Worm (Caenorhabditis elegans) whole organism, late embryonic: Measurements from ENCODE around the gene C02E7.6.

ENCODE experiments used
- C08G9.2 ChIP-seq: sonication (generic microtip); optimal IDR thresholded peaks from 2 replicates; lab custom pipeline; 2016; ENCODE audit warnings: mild to moderate bottlenecking, missing genetic modification characterization, moderate library complexity, missing compliant biosample characterization
- Y22D7AL.16 ChIP-seq: sonication (generic microtip); optimal IDR thresholded peaks from 2 replicates; lab custom pipeline; 2016; ENCODE audit warnings: missing genetic modification characterization, missing compliant biosample characterization
- ama-1 ChIP-seq: fragments of 150-350 bp; optimal IDR thresholded peaks from 2 replicates; lab custom pipeline; 2014
- ceh-18 ChIP-seq: sonication (generic microtip); optimal IDR thresholded peaks from 2 replicates; lab custom pipeline; 2016; ENCODE audit warnings: missing genetic modification characterization, missing compliant biosample characterization
- ceh-19 ChIP-seq: fragments of 200-800 bp; sonication (Bioruptor generic); optimal IDR thresholded peaks from 2 replicates; lab custom pipeline; 2018; ENCODE audit warnings: mild to moderate bottlenecking, missing genetic modification characterization, missing compliant biosample characterization
- ceh-2 ChIP-seq: sonication (generic microtip); optimal IDR thresholded peaks from 2 replicates; lab custom pipeline; 2016; ENCODE audit warnings: missing genotype, missing genetic modification characterization, missing compliant biosample characterization
- ceh-30 ChIP-seq: fragments of 150-350 bp; optimal IDR thresholded peaks from 2 replicates; lab custom pipeline; 2014; ENCODE audit warnings: missing biosample characterization, missing genetic modification characterization
- ceh-31 ChIP-seq: sonication (generic microtip); optimal IDR thresholded peaks from 2 replicates; lab custom pipeline; 2016; ENCODE audit warnings: missing genetic modification characterization, missing compliant biosample characterization
- ceh-48 ChIP-seq: sonication (generic microtip); optimal IDR thresholded peaks from 2 replicates; lab custom pipeline; 2016; ENCODE audit warnings: missing genetic modification characterization, inconsistent platforms, missing compliant biosample characterization
- ceh-6 ChIP-seq: fragments of 200-800 bp; sonication (Bioruptor generic); optimal IDR thresholded peaks from 2 replicates; lab custom pipeline; 2018; ENCODE audit warnings: mild to moderate bottlenecking, missing genetic modification characterization, missing compliant biosample characterization
- ceh-9 ChIP-seq: sonication (generic microtip); optimal IDR thresholded peaks from 2 replicates; lab custom pipeline; 2016; ENCODE audit warnings: mild to moderate bottlenecking, missing genetic modification characterization, inconsistent platforms, missing compliant biosample characterization
- che-1 ChIP-seq: sonication (generic microtip); optimal IDR thresholded peaks from 2 replicates; lab custom pipeline; 2016; ENCODE audit warnings: mild to moderate bottlenecking, missing genetic modification characterization, missing compliant biosample characterization
- dve-1 ChIP-seq: sonication (generic microtip); optimal IDR thresholded peaks from 2 replicates; lab custom pipeline; 2017; ENCODE audit warnings: antibody characterized with exemption, mild to moderate bottlenecking, missing genetic modification characterization, missing compliant biosample characterization
- elt-2 ChIP-seq: sonication (generic microtip); optimal IDR thresholded peaks from 2 replicates; lab custom pipeline; 2016; ENCODE audit warnings: missing genetic modification reagents, missing genetic modification characterization, missing compliant biosample characterization
- ets-4 ChIP-seq: sonication (generic microtip); optimal IDR thresholded peaks from 2 replicates; lab custom pipeline; 2016; ENCODE audit warnings: missing genetic modification characterization, missing compliant biosample characterization
- fax-1 ChIP-seq: sonication (generic microtip); optimal IDR thresholded peaks from 2 replicates; lab custom pipeline; 2016; ENCODE audit warnings: missing genotype, missing genetic modification characterization, missing compliant biosample characterization
- fkh-10 ChIP-seq: fragments of 150-350 bp; optimal IDR thresholded peaks from 2 replicates; lab custom pipeline; 2014; ENCODE audit warnings: missing biosample characterization, missing genetic modification reagents, missing genetic modification characterization
- hlh-13 ChIP-seq: fragments of 200-800 bp; sonication (Bioruptor generic); optimal IDR thresholded peaks from 2 replicates; lab custom pipeline; 2018; ENCODE audit warnings: mild to moderate bottlenecking, missing genetic modification characterization, missing compliant biosample characterization
- hlh-15 ChIP-seq: sonication (generic microtip); optimal IDR thresholded peaks from 2 replicates; lab custom pipeline; 2016; ENCODE audit warnings: missing genetic modification characterization, missing compliant biosample characterization
- hlh-30 ChIP-seq: sonication (generic microtip); optimal IDR thresholded peaks from 2 replicates; lab custom pipeline; 2017; ENCODE audit warnings: antibody characterized with exemption, missing genetic modification characterization, missing compliant biosample characterization; ENCODE audit not compliant: insufficient read depth
- hlh-6 ChIP-seq: sonication (generic microtip); optimal IDR thresholded peaks from 2 replicates; lab custom pipeline; 2016; ENCODE audit warnings: missing genotype, missing genetic modification characterization, missing compliant biosample characterization
- hlh-8 ChIP-seq: sonication (generic microtip); optimal IDR thresholded peaks from 2 replicates; lab custom pipeline; 2016; ENCODE audit warnings: missing genotype, missing genetic modification characterization, missing compliant biosample characterization
- lim-6 ChIP-seq: sonication (generic microtip); optimal IDR thresholded peaks from 2 replicates; lab custom pipeline; 2016; ENCODE audit warnings: missing genetic modification characterization, missing compliant biosample characterization
- madf-2 ChIP-seq: sonication (generic microtip); optimal IDR thresholded peaks from 2 replicates; lab custom pipeline; 2017; ENCODE audit warnings: missing genetic modification characterization, missing compliant biosample characterization
- mec-3 ChIP-seq: sonication (generic microtip); optimal IDR thresholded peaks from 2 replicates; lab custom pipeline; 2016; ENCODE audit warnings: borderline replicate concordance, missing genetic modification characterization, missing compliant biosample characterization
- nfya-1 ChIP-seq: sonication (generic microtip); optimal IDR thresholded peaks from 2 replicates; lab custom pipeline; 2017; ENCODE audit warnings: missing genetic modification characterization, mild to moderate bottlenecking, missing compliant biosample characterization, antibody characterized with exemption, moderate library complexity
- nhr-232 ChIP-seq: sonication (generic microtip); optimal IDR thresholded peaks from 2 replicates; lab custom pipeline; 2016; ENCODE audit warnings: missing genetic modification characterization, missing compliant biosample characterization
- npax-4 ChIP-seq: sonication (generic microtip); optimal IDR thresholded peaks from 2 replicates; lab custom pipeline; 2016; ENCODE audit warnings: missing genetic modification characterization, missing compliant biosample characterization
- odd-2 ChIP-seq: sonication (generic microtip); optimal IDR thresholded peaks from 2 replicates; lab custom pipeline; 2017; ENCODE audit warnings: antibody characterized with exemption, mild to moderate bottlenecking, missing genetic modification characterization, missing compliant biosample characterization
- pag-3 ChIP-seq: sonication (generic microtip); optimal IDR thresholded peaks from 2 replicates; lab custom pipeline; 2016; ENCODE audit warnings: missing compliant biosample characterization, missing genetic modification characterization, borderline replicate concordance
- pat-9 ChIP-seq: fragments of 200-800 bp; sonication (Bioruptor generic); optimal IDR thresholded peaks from 2 replicates; lab custom pipeline; 2018; ENCODE audit warnings: mild to moderate bottlenecking, missing genetic modification characterization, moderate library complexity, missing compliant biosample characterization
- pha-2 ChIP-seq: sonication (generic microtip); optimal IDR thresholded peaks from 2 replicates; lab custom pipeline; 2017; ENCODE audit warnings: mild to moderate bottlenecking, missing genetic modification characterization, missing compliant biosample characterization
- pros-1 ChIP-seq: fragments of 150-350 bp; optimal IDR thresholded peaks from 2 replicates; lab custom pipeline; 2014; ENCODE audit warnings: missing biosample characterization, missing genetic modification reagents, missing genetic modification characterization
- rnt-1 ChIP-seq: sonication (generic microtip); optimal IDR thresholded peaks from 2 replicates; lab custom pipeline; 2016; ENCODE audit warnings: missing genetic modification characterization, missing compliant biosample characterization
- sox-2 ChIP-seq: fragments of 200-800 bp; sonication (Bioruptor generic); IDR thresholded peaks from 2 replicates; pipeline ENCODE4 v1.3.6; 2022; ENCODE audit warnings: missing genetic modification reagents, missing genetic modification characterization, missing compliant biosample characterization
- sox-4 ChIP-seq: sonication (generic microtip); optimal IDR thresholded peaks from 2 replicates; lab custom pipeline; 2017; ENCODE audit warnings: mild to moderate bottlenecking, missing genetic modification characterization, inconsistent platforms, missing compliant biosample characterization
- syd-9 ChIP-seq: sonication (generic microtip); optimal IDR thresholded peaks from 2 replicates; lab custom pipeline; 2016; ENCODE audit warnings: mild to moderate bottlenecking, missing genetic modification characterization, moderate library complexity, missing compliant biosample characterization
- tbx-2 ChIP-seq: sonication (generic microtip); optimal IDR thresholded peaks from 2 replicates; lab custom pipeline; 2016; ENCODE audit warnings: missing genetic modification characterization, missing compliant biosample characterization

Gene C02E7.6

ce11 chrV:4913853-4914252 is 5.2 kb upstream of the C02E7.6 start:
- TF ChIP-seq pag-3 (tag; lab: Kevin White, UChicago), result no peak
- TF ChIP-seq npax-4 (tag; lab: Kevin White, UChicago), result no peak
- TF ChIP-seq pat-9 (tag; lab: Kevin White, UChicago), result no peak
- no peak for TF ChIP-seq ceh-18 (tag; lab: Kevin White, UChicago)
- TF ChIP-seq Y22D7AL.16 (tag; lab: Kevin White, UChicago), result no peak
- TF ChIP-seq nfya-1 (tag; lab: Kevin White, UChicago), result no peak
- no peak for TF ChIP-seq hlh-30 (tag; lab: Kevin White, UChicago)
- no peak for TF ChIP-seq rnt-1 (tag; lab: Kevin White, UChicago)
- no peak for TF ChIP-seq elt-2
- no peak for TF ChIP-seq sox-4 (tag; lab: Kevin White, UChicago)
- no peak for TF ChIP-seq fax-1 (tag; lab: Kevin White, UChicago)
- no peak for TF ChIP-seq pros-1
- TF ChIP-seq syd-9 (tag; lab: Kevin White, UChicago), result no peak
- TF ChIP-seq ets-4, result no peak
- TF ChIP-seq fkh-10 (GFP tag; lab: Kevin White, UChicago), result no peak

- TF ChIP-seq elt-2 (peak; percentile 60), ceh-48 (no peak)
Measured at ce11 chrV:4914879-4915278, 4.1 kb upstream of the C02E7.6 start, which contains the start of gene H23N18.6. Gene H23N18.6 (minus strand): TSS chrV:4915079.

- peak; percentile 7 for TF ChIP-seq ama-1 (lab: Kevin White, UChicago)
- no peak for TF ChIP-seq ceh-31 (tag; lab: Kevin White, UChicago)
Measured at ce11 chrV:4918091-4918624, 849 bp upstream of the C02E7.6 start, which contains the start of gene C02E7.7. Gene C02E7.7 (minus strand): TSS chrV:4918574.

ce11 chrV:4920690-4921152 is 1.7 kb downstream of the C02E7.6 start, which contains the start of the genes C02E7.8 and srh-23:
Gene C02E7.8 (minus strand): TSS chrV:4920790.
Gene srh-23 (plus strand): TSS chrV:4921102.
- TF ChIP-seq dve-1 (tag; lab: Kevin White, UChicago), result no peak
- no peak for TF ChIP-seq fkh-10 (GFP tag; lab: Kevin White, UChicago)
- no peak for TF ChIP-seq hlh-15 (tag; lab: Kevin White, UChicago)
- TF ChIP-seq tbx-2, result no peak
- no peak for TF ChIP-seq rnt-1 (tag; lab: Kevin White, UChicago)
- TF ChIP-seq nhr-232 (tag; lab: Kevin White, UChicago), result no peak
- no peak for TF ChIP-seq pha-2 (tag; lab: Kevin White, UChicago)
- no peak for TF ChIP-seq C08G9.2 (tag; lab: Kevin White, UChicago)
- TF ChIP-seq hlh-8, result no peak
- no peak for TF ChIP-seq madf-2 (tag; lab: Kevin White, UChicago)
- no peak for TF ChIP-seq hlh-6 (tag; lab: Kevin White, UChicago)
- TF ChIP-seq sox-4 (tag; lab: Kevin White, UChicago), result no peak
- no peak for TF ChIP-seq Y22D7AL.16 (tag; lab: Kevin White, UChicago)
- TF ChIP-seq hlh-13 (GFP tag; lab: Kevin White, UChicago), result no peak
- no peak for TF ChIP-seq odd-2 (tag; lab: Kevin White, UChicago)

ce11 chrV:4922024-4922423 is 3.0 kb downstream of the C02E7.6 start, which contains the start of gene srh-22:
Gene srh-22 (plus strand): TSS chrV:4922324.
- TF ChIP-seq hlh-30 (tag; lab: Kevin White, UChicago) (no peak), sox-4 (tag; lab: Kevin White, UChicago) (no peak), ceh-2 (no peak), sox-2 (GFP tag; lab: Robert Waterston, UW) (no peak), ceh-6 (GFP tag; lab: Kevin White, UChicago) (no peak), hlh-13 (GFP tag; lab: Kevin White, UChicago) (no peak), che-1 (tag; lab: Kevin White, UChicago) (no peak), ceh-30 (no peak), ceh-48 (no peak), lim-6 (tag; lab: Kevin White, UChicago) (no peak), madf-2 (tag; lab: Kevin White, UChicago) (no peak), mec-3 (no peak), ceh-31 (tag; lab: Kevin White, UChicago) (no peak), ceh-19 (GFP tag; lab: Kevin White, UChicago) (no peak), pat-9 (tag; lab: Kevin White, UChicago) (no peak), ceh-9 (tag; lab: Kevin White, UChicago) (no peak), ceh-18 (tag; lab: Kevin White, UChicago) (no peak)
- TF ChIP-seq, all 69 proteins: peak for 0
